Comparison of ENCODE assay signal across 5 fruit fly cellular contexts in the genomic region with DNA sequence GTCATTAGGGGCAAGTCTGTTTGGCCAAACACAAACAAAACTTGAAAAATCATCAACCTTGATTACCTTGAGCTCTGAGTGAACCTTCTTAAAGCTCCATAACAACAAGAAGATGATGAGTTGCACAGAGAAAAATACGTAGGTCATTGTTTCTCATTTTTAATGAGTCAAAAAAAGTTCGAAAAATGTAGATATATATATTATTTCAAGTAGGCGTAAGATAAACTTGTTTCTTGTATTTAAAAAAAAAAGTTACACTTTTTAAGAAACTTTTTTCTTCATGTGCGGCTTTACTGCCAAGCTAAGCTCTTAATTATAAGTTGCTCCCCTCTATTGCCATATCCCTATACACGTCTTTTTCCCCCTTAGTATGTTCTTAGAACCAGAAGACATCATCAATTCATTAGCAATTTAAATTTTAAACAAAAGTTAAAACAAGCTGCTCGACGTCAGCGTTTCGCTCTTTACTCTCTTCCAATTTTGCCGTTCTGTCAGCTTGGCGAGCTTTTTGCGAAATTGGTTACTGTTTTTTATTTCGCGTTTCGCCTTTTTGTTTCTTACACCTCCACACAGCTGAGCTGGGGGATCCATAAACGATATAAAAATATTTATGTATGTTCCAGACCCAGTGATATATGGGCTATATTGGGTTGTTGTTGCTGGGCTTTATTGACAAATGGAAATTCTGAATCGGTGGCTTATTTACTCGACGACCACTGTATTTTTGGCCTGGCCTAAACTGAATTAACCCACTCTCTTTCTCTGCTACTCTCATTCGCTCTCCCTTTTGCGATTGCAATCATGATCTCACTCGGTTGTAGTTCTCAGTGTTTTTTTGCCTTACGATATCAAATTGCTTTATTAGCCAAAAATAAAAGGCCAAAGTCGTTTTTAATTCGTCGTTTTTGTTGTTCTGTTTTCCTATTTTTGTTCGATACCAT.
TF ChIP-seq lines count a peak whose summit lies in the region.

No protein-coding gene starts in this region.

- no peak for TF ChIP-seq CTCF in whole organism, embryonic (GFP tag; optimal IDR thresholded peaks at IDR 0.05; lab: Kevin White, UChicago)

TF ChIP-seq in whole organism, adult, 20 proteins besides CTCF, POLR2A, EP300 and RAD21 (continues in another document):
- no peak for TF ChIP-seq Clk (GFP tag; optimal IDR thresholded peaks at IDR 0.05; lab: Kevin White, UChicago)
- no peak for TF ChIP-seq CG7045 (GFP tag; optimal IDR thresholded peaks at IDR 0.05; lab: Kevin White, UChicago)
- TF ChIP-seq Mnt (GFP tag; optimal IDR thresholded peaks at IDR 0.05; lab: Kevin White, UChicago), result no peak
- no peak for TF ChIP-seq CG33017 (tag; optimal IDR thresholded peaks at IDR 0.05; lab: Kevin White, UChicago)
- no peak for TF ChIP-seq CG1620 (GFP tag; optimal IDR thresholded peaks at IDR 0.05; lab: Kevin White, UChicago)
- no peak for TF ChIP-seq CG12768 (GFP tag; optimal IDR thresholded peaks at IDR 0.05; lab: Kevin White, UChicago)
- TF ChIP-seq Crg-1 (GFP tag; optimal IDR thresholded peaks at IDR 0.05; lab: Kevin White, UChicago), result peak; percentile 24
- peak; percentile 61 for TF ChIP-seq tj (GFP tag; optimal IDR thresholded peaks at IDR 0.05; lab: Kevin White, UChicago)
- peak; percentile 6 for TF ChIP-seq bab1 (GFP tag; optimal IDR thresholded peaks at IDR 0.05; lab: Kevin White, UChicago)
- TF ChIP-seq kay (GFP tag; lab: Kevin White, UChicago; ENCODE audit: borderline replicate concordance), result peak; percentile 68
- no peak for TF ChIP-seq CG5204 (GFP tag; optimal IDR thresholded peaks at IDR 0.05; lab: Kevin White, UChicago)
- no peak for TF ChIP-seq Hr96 (GFP tag; optimal IDR thresholded peaks at IDR 0.05; lab: Kevin White, UChicago)
- TF ChIP-seq CG14711 (tag; optimal IDR thresholded peaks at IDR 0.05; lab: Kevin White, UChicago), result no peak
- no peak for TF ChIP-seq cnc (optimal IDR thresholded peaks at IDR 0.05; lab: Kevin White, UChicago)
- TF ChIP-seq toe (GFP tag; optimal IDR thresholded peaks at IDR 0.05; lab: Kevin White, UChicago), result no peak
- no peak for TF ChIP-seq pad (GFP tag; optimal IDR thresholded peaks at IDR 0.05; lab: Kevin White, UChicago)

TF ChIP-seq in whole organism, embryonic, 481 proteins besides CTCF, POLR2A, EP300 and RAD21 (continues in another document):
- TF ChIP-seq run (tag; optimal IDR thresholded peaks at IDR 0.05; lab: Kevin White, UChicago) (no peak), CG7839 (tag; optimal IDR thresholded peaks at IDR 0.05; lab: Kevin White, UChicago) (peak; percentile 71), CG12155 (GFP tag; optimal IDR thresholded peaks at IDR 0.05; lab: Kevin White, UChicago) (peak; percentile 24), CG10147 (GFP tag; optimal IDR thresholded peaks at IDR 0.05; lab: Kevin White, UChicago) (peak; percentile 50), E2f2 (GFP tag; IDR thresholded peaks at IDR 0.05; lab: Robert Waterston, UW) (peak; percentile 16; the same call in 1 of the 2 replicates), chif (GFP tag; optimal IDR thresholded peaks at IDR 0.05; lab: Kevin White, UChicago) (peak in 1 of 2 experiments; percentile 12), Bgb (GFP tag; IDR thresholded peaks at IDR 0.05; lab: Robert Waterston, UW; ENCODE audit: partially characterized antibody) (no peak), esg (GFP tag; conservative IDR thresholded peaks at IDR 0.05; lab: Robert Waterston, UW) (peak; percentile 32), HHEX (GFP tag; optimal IDR thresholded peaks at IDR 0.05; lab: Kevin White, UChicago) (peak; percentile 29), mld (GFP tag; IDR thresholded peaks at IDR 0.05; lab: Robert Waterston, UW; ENCODE audit: partially characterized antibody) (no peak), D19A (tag; optimal IDR thresholded peaks at IDR 0.05; lab: Kevin White, UChicago) (peak; percentile 1), CG12104 (GFP tag; optimal IDR thresholded peaks at IDR 0.05; lab: Kevin White, UChicago) (peak; percentile 56), CG10654 (GFP tag; optimal IDR thresholded peaks at IDR 0.05; lab: Kevin White, UChicago) (peak; percentile 34), Trl (optimal IDR thresholded peaks at IDR 0.05; lab: Kevin White, UChicago) (peak; percentile 13 to 56), Trl (GFP tag; optimal IDR thresholded peaks at IDR 0.05; lab: Kevin White, UChicago) (peak; percentile 41)

TF ChIP-seq in whole organism, prepupa, 60 proteins besides CTCF, POLR2A, EP300 and RAD21 (continues in another document):
- peak; percentile 52 for TF ChIP-seq vri (GFP tag; optimal IDR thresholded peaks at IDR 0.05; lab: Kevin White, UChicago)
- peak; percentile 68 for TF ChIP-seq CG15336 (GFP tag; IDR thresholded peaks at IDR 0.05; lab: Robert Waterston, UW)
- peak; percentile 8 for TF ChIP-seq Ets21C (GFP tag; optimal IDR thresholded peaks at IDR 0.05; lab: Kevin White, UChicago)
- peak; percentile 55 for TF ChIP-seq Smox (GFP tag; optimal IDR thresholded peaks at IDR 0.05; lab: Kevin White, UChicago)
- no peak for TF ChIP-seq CG6276 (GFP tag; optimal IDR thresholded peaks at IDR 0.05; lab: Kevin White, UChicago)
- TF ChIP-seq CG6854 (GFP tag; optimal IDR thresholded peaks at IDR 0.05; lab: Kevin White, UChicago), result peak; percentile 22
- peak; percentile 4 for TF ChIP-seq Hr4 (GFP tag; optimal IDR thresholded peaks at IDR 0.05; lab: Kevin White, UChicago)
- TF ChIP-seq Sox102F (GFP tag; optimal IDR thresholded peaks at IDR 0.05; lab: Kevin White, UChicago), result peak; percentile 31
- peak in 1 of 2 experiments; percentile 68 for TF ChIP-seq ss (GFP tag; optimal IDR thresholded peaks at IDR 0.05; lab: Kevin White, UChicago)
- TF ChIP-seq Sox15 (GFP tag; optimal IDR thresholded peaks at IDR 0.05; lab: Kevin White, UChicago), result no peak
- TF ChIP-seq CG4318 (GFP tag; optimal IDR thresholded peaks at IDR 0.05; lab: Kevin White, UChicago), result no peak
- no peak for TF ChIP-seq dac (GFP tag; optimal IDR thresholded peaks at IDR 0.05; lab: Kevin White, UChicago)
- no peak for TF ChIP-seq Eip93F (GFP tag; optimal IDR thresholded peaks at IDR 0.05; lab: Kevin White, UChicago)
- TF ChIP-seq acj6 (GFP tag; optimal IDR thresholded peaks at IDR 0.05; lab: Kevin White, UChicago), result peak; percentile 43
- TF ChIP-seq fd59A (GFP tag; optimal IDR thresholded peaks at IDR 0.05; lab: Kevin White, UChicago), result no peak
- peak; percentile 10 for TF ChIP-seq CG10669 (GFP tag; optimal IDR thresholded peaks at IDR 0.05; lab: Kevin White, UChicago)
- peak; percentile 44 for TF ChIP-seq OdsH (GFP tag; optimal IDR thresholded peaks at IDR 0.05; lab: Kevin White, UChicago)

TF ChIP-seq in whole organism, pupa, 21 proteins besides CTCF, POLR2A, EP300 and RAD21:
- peak; percentile 77 for TF ChIP-seq CG4496 (GFP tag; IDR thresholded peaks at IDR 0.05; lab: Robert Waterston, UW)
- TF ChIP-seq CG9948 (tag; optimal IDR thresholded peaks at IDR 0.05; lab: Kevin White, UChicago), result peak; percentile 36
- TF ChIP-seq Snoo (tag; optimal IDR thresholded peaks at IDR 0.05; lab: Kevin White, UChicago), result peak; percentile 10
- TF ChIP-seq CG13204 (GFP tag; optimal IDR thresholded peaks at IDR 0.05; lab: Kevin White, UChicago), result no peak
- peak; percentile 22 for TF ChIP-seq Pif1B (GFP tag; optimal IDR thresholded peaks at IDR 0.05; lab: Kevin White, UChicago)
- TF ChIP-seq CG8301 (tag; optimal IDR thresholded peaks at IDR 0.05; lab: Kevin White, UChicago), result peak; percentile 13
- no peak for TF ChIP-seq D1 (tag; optimal IDR thresholded peaks at IDR 0.05; lab: Kevin White, UChicago)
- peak; percentile 12 for TF ChIP-seq CG34367 (tag; optimal IDR thresholded peaks at IDR 0.05; lab: Kevin White, UChicago)
- no peak for TF ChIP-seq CG10348 (GFP tag; IDR thresholded peaks at IDR 0.05; lab: Robert Waterston, UW)
- no peak for TF ChIP-seq gl (tag; optimal IDR thresholded peaks at IDR 0.05; lab: Kevin White, UChicago)
- peak; percentile 19 for TF ChIP-seq CG15710 (tag; optimal IDR thresholded peaks at IDR 0.05; lab: Kevin White, UChicago)
- TF ChIP-seq fd96Ca (GFP tag; IDR thresholded peaks at IDR 0.05; lab: Robert Waterston, UW), result 0 out of 3 replicates have a peak, but pooled peaks have one; percentile 6
- peak; percentile 52 for TF ChIP-seq CG12605 (GFP tag; IDR thresholded peaks at IDR 0.05; lab: Robert Waterston, UW)
- TF ChIP-seq CG32121 (GFP tag; IDR thresholded peaks at IDR 0.05; lab: Robert Waterston, UW), result peak; percentile 62
- peak; percentile 28 for TF ChIP-seq CG17806 (tag; optimal IDR thresholded peaks at IDR 0.05; lab: Kevin White, UChicago)
- peak; percentile 30 for TF ChIP-seq CG8159 (tag; optimal IDR thresholded peaks at IDR 0.05; lab: Kevin White, UChicago)
- TF ChIP-seq Pif1A (GFP tag; optimal IDR thresholded peaks at IDR 0.05; lab: Kevin White, UChicago), result peak; percentile 30
- peak; percentile 42; the same call in 1 of the 2 replicates for TF ChIP-seq Ets98B (GFP tag; IDR thresholded peaks at IDR 0.05; lab: Robert Waterston, UW)

TF ChIP-seq in whole organism, wandering third instar larva, 38 proteins besides CTCF, POLR2A, EP300 and RAD21 (continues in another document):
- TF ChIP-seq Abd-B (GFP tag; optimal IDR thresholded peaks at IDR 0.05; lab: Kevin White, UChicago) (no peak), CG32264 (GFP tag; optimal IDR thresholded peaks at IDR 0.05; lab: Kevin White, UChicago) (no peak), Jra (GFP tag; optimal IDR thresholded peaks at IDR 0.05; lab: Kevin White, UChicago) (no peak), sage (GFP tag; optimal IDR thresholded peaks at IDR 0.05; lab: Kevin White, UChicago) (no peak), lola (GFP tag; optimal IDR thresholded peaks at IDR 0.05; lab: Kevin White, UChicago) (peak; percentile 70), jim (GFP tag; optimal IDR thresholded peaks at IDR 0.05; lab: Kevin White, UChicago) (peak; percentile 76), tai (GFP tag; optimal IDR thresholded peaks at IDR 0.05; lab: Kevin White, UChicago) (no peak), Hr78 (GFP tag; optimal IDR thresholded peaks at IDR 0.05; lab: Kevin White, UChicago) (no peak), ey (GFP tag; optimal IDR thresholded peaks at IDR 0.05; lab: Kevin White, UChicago) (peak; percentile 57), sv (GFP tag; optimal IDR thresholded peaks at IDR 0.05; lab: Kevin White, UChicago) (no peak), N (GFP tag; optimal IDR thresholded peaks at IDR 0.05; lab: Kevin White, UChicago) (no peak), OdsH (GFP tag; optimal IDR thresholded peaks at IDR 0.05; lab: Kevin White, UChicago) (peak; percentile 43), dmrt93B (GFP tag; optimal IDR thresholded peaks at IDR 0.05; lab: Kevin White, UChicago) (no peak), usp (GFP tag; optimal IDR thresholded peaks at IDR 0.05; lab: Kevin White, UChicago) (no peak), brk (GFP tag; optimal IDR thresholded peaks at IDR 0.05; lab: Kevin White, UChicago) (no peak), fru (GFP tag; optimal IDR thresholded peaks at IDR 0.05; lab: Kevin White, UChicago) (peak; percentile 49), rgr (GFP tag; optimal IDR thresholded peaks at IDR 0.05; lab: Kevin White, UChicago) (peak; percentile 54), Dfd (GFP tag; optimal IDR thresholded peaks at IDR 0.05; lab: Kevin White, UChicago) (no peak), HLH106 (tag; optimal IDR thresholded peaks at IDR 0.05; lab: Kevin White, UChicago) (peak; percentile 38), Myc (optimal IDR thresholded peaks at IDR 0.05; lab: Kevin White, UChicago) (no peak), h (GFP tag; optimal IDR thresholded peaks at IDR 0.05; lab: Kevin White, UChicago) (peak; percentile 71)
